Fruit fly (Drosophila melanogaster): Measurements from ENCODE around the gene CG9701.

The CG9701 gene

dm6 chr3L:16749726-16750125, 16.4 kb downstream of the CG9701 start (continued):
- peak; percentile 54 for TF ChIP-seq CG2678 (tag; optimal IDR thresholded peaks at IDR 0.05)
- peak; percentile 55 for TF ChIP-seq CG7839 (tag; optimal IDR thresholded peaks at IDR 0.05)
- peak; percentile 20 for TF ChIP-seq zf30C (GFP tag; optimal IDR thresholded peaks at IDR 0.05)
- TF ChIP-seq pros (GFP tag; optimal IDR thresholded peaks at IDR 0.05): no peak
- TF ChIP-seq repo (GFP tag; optimal IDR thresholded peaks at IDR 0.05): no peak
- TF ChIP-seq Ets97D (GFP tag; optimal IDR thresholded peaks at IDR 0.05): no peak
- TF ChIP-seq Nf-YB (GFP tag; optimal IDR thresholded peaks at IDR 0.05): no peak
- peak; percentile 44 for TF ChIP-seq gsb-n (tag; optimal IDR thresholded peaks at IDR 0.05)
- TF ChIP-seq CG11560 (tag; IDR thresholded peaks at IDR 0.05): no peak
- no peak for TF ChIP-seq ham (GFP tag; IDR thresholded peaks at IDR 0.05)
- TF ChIP-seq Hr3 (GFP tag; optimal IDR thresholded peaks at IDR 0.05): no peak
- no peak for TF ChIP-seq CG8478 (optimal IDR thresholded peaks at IDR 0.05)
- TF ChIP-seq ERR (GFP tag; optimal IDR thresholded peaks at IDR 0.05): no peak
- TF ChIP-seq tin (GFP tag; optimal IDR thresholded peaks at IDR 0.05): peak; percentile 40
- TF ChIP-seq Rx (GFP tag; IDR thresholded peaks at IDR 0.05): no peak
- TF ChIP-seq CG17912 (GFP tag; optimal IDR thresholded peaks at IDR 0.05): no peak
- TF ChIP-seq nerfin-1 (tag; optimal IDR thresholded peaks at IDR 0.05): peak; percentile 44
- TF ChIP-seq CG17359 (tag; optimal IDR thresholded peaks at IDR 0.05): peak; percentile 38
- no peak for TF ChIP-seq CG16813 (GFP tag; IDR thresholded peaks at IDR 0.05; ENCODE audit: partially characterized antibody)
- TF ChIP-seq CG9817 (tag; optimal IDR thresholded peaks at IDR 0.05): no peak
- TF ChIP-seq CG8359 (GFP tag; optimal IDR thresholded peaks at IDR 0.05; ENCODE audit: borderline replicate concordance): peak; percentile 3
- no peak for TF ChIP-seq CG3065 (GFP tag; optimal IDR thresholded peaks at IDR 0.05)
- TF ChIP-seq Six4 (GFP tag; optimal IDR thresholded peaks at IDR 0.05): peak; percentile 27
- no peak for TF ChIP-seq CG7745 (tag; optimal IDR thresholded peaks at IDR 0.05)
- TF ChIP-seq ci (GFP tag; IDR thresholded peaks at IDR 0.05): no peak
- TF ChIP-seq CG4404 (GFP tag; IDR thresholded peaks at IDR 0.05): no peak
- TF ChIP-seq Spps (tag; optimal IDR thresholded peaks at IDR 0.05): peak; percentile 79
- TF ChIP-seq run (tag; optimal IDR thresholded peaks at IDR 0.05): no peak
- peak; percentile 72 for TF ChIP-seq CG17361 (GFP tag; IDR thresholded peaks at IDR 0.05)
- peak; percentile 7 for TF ChIP-seq Oli (tag; optimal IDR thresholded peaks at IDR 0.05)
- peak; percentile 54 for TF ChIP-seq CG15696 (tag; optimal IDR thresholded peaks at IDR 0.05)
- peak; percentile 59 for TF ChIP-seq Drgx (GFP tag; IDR thresholded peaks at IDR 0.05)
- peak; percentile 36 for TF ChIP-seq CG4424 (GFP tag; optimal IDR thresholded peaks at IDR 0.05)
- peak; percentile 62 for TF ChIP-seq CG6254 (GFP tag; optimal IDR thresholded peaks at IDR 0.05)
- TF ChIP-seq Dp (GFP tag; optimal IDR thresholded peaks at IDR 0.05): no peak
- no peak for TF ChIP-seq prd (optimal IDR thresholded peaks at IDR 0.05)
- TF ChIP-seq prd (GFP tag; IDR thresholded peaks at IDR 0.05): peak; percentile 38; the same call in 1 of the 3 replicates
- peak; percentile 61 for TF ChIP-seq CG33557 (GFP tag; optimal IDR thresholded peaks at IDR 0.05)
- peak; percentile 21 for TF ChIP-seq CG7556 (GFP tag; optimal IDR thresholded peaks at IDR 0.05)
- peak; percentile 40 for TF ChIP-seq grn (GFP tag; optimal IDR thresholded peaks at IDR 0.05)
- no peak for TF ChIP-seq hkb (optimal IDR thresholded peaks at IDR 0.05)
- peak; percentile 45; the same call in 1 of the 2 replicates for TF ChIP-seq hkb (GFP tag; IDR thresholded peaks at IDR 0.05)
- no peak for TF ChIP-seq mld (GFP tag; IDR thresholded peaks at IDR 0.05; ENCODE audit: partially characterized antibody)
- peak; percentile 33 for TF ChIP-seq CG15601 (tag; optimal IDR thresholded peaks at IDR 0.05)
- TF ChIP-seq nmo (GFP tag; optimal IDR thresholded peaks at IDR 0.05): peak; percentile 66
- TF ChIP-seq hth (optimal IDR thresholded peaks at IDR 0.05): no peak
- TF ChIP-seq sc (optimal IDR thresholded peaks at IDR 0.05): no peak
- no peak for TF ChIP-seq sc (GFP tag; optimal IDR thresholded peaks at IDR 0.05)
- TF ChIP-seq tap (tag; optimal IDR thresholded peaks at IDR 0.05): peak; percentile 9
- TF ChIP-seq CG30403 (GFP tag; optimal IDR thresholded peaks at IDR 0.05): peak; percentile 22
- no peak for TF ChIP-seq CG34376 (GFP tag; optimal IDR thresholded peaks at IDR 0.05)
- no peak for TF ChIP-seq CG14860 (GFP tag; IDR thresholded peaks at IDR 0.05; ENCODE audit: partially characterized antibody)
